Fruit fly (Drosophila melanogaster): ENCODE results near the gene CG34279.

CG34279 gene

DNA sequence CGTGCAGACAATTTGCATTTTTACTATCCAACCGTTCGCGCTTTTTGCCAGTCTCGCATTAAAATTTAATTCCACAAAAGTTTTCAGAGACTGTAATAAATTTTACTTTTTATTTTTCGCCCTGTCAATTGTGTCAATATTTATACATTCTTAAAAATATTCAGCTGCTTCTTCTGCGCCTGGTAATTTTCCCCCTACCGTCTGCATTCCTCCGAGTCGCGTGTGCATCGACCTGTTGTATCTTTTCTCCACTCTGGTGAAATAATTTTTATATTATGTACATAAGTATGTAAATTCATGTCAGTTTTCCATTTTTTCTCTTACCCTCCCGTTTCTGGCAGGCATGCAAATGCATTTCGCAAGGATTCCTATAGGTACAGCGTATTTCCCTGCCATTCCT is at the start of gene CG34279:
Gene CG34279, minus strand, starts transcription at position 101 of the 400 bp plus-strand sequence.
- no peak for TF ChIP-seq dmrt93B (GFP tag; optimal IDR thresholded peaks at IDR 0.05)
- no peak for TF ChIP-seq CG9705 (GFP tag; optimal IDR thresholded peaks at IDR 0.05)
- TF ChIP-seq Jra (GFP tag; optimal IDR thresholded peaks at IDR 0.05), result no peak
- peak; percentile 11 for TF ChIP-seq Hnf4 (GFP tag; optimal IDR thresholded peaks at IDR 0.05)
- no peak for TF ChIP-seq brk (GFP tag; optimal IDR thresholded peaks at IDR 0.05)
- no peak for TF ChIP-seq Myc (optimal IDR thresholded peaks at IDR 0.05)
- TF ChIP-seq h (GFP tag; optimal IDR thresholded peaks at IDR 0.05), result peak; percentile 34
- TF ChIP-seq tai (GFP tag; optimal IDR thresholded peaks at IDR 0.05), result no peak
- TF ChIP-seq Dif (GFP tag; optimal IDR thresholded peaks at IDR 0.05; ENCODE audit: partially characterized antibody), result no peak
- TF ChIP-seq CrebA (GFP tag; optimal IDR thresholded peaks at IDR 0.05; ENCODE audit: borderline replicate concordance), result no peak
- peak; percentile 21 for TF ChIP-seq rgr (GFP tag; optimal IDR thresholded peaks at IDR 0.05)

DNA sequence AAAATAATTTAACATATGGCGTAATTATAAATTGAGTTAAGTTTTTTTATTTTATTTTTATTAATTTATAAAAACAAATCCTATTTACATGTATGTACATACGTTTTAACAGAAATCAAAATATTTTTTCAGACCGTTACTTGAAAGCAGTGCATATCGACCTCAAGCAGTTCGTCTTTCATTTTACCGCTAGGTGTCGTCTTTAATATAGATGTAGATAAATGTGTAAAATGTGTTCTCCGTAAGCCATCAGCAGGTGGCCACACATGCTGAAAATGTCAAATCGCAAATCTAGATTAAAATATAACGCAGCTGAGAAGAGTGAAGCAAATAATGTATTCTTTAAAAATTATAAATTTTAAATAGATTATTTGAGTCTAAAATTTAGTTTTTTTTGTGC is 46.3 kb upstream of the CG34279 start:
- TF ChIP-seq Hr83 (GFP tag; optimal IDR thresholded peaks at IDR 0.05; ENCODE audit: poor library complexity, severe bottlenecking), result no peak
- no peak for TF ChIP-seq tai (GFP tag; optimal IDR thresholded peaks at IDR 0.05)
- no peak for TF ChIP-seq Hr78 (GFP tag; optimal IDR thresholded peaks at IDR 0.05)
- no peak for TF ChIP-seq rgr (GFP tag; optimal IDR thresholded peaks at IDR 0.05)
- TF ChIP-seq Jra (GFP tag; optimal IDR thresholded peaks at IDR 0.05), result no peak
- no peak for TF ChIP-seq pan (optimal IDR thresholded peaks at IDR 0.05)
- peak; percentile 15 for TF ChIP-seq Myc (optimal IDR thresholded peaks at IDR 0.05)
- TF ChIP-seq Vsx2 (GFP tag; optimal IDR thresholded peaks at IDR 0.05; ENCODE audit: partially characterized antibody), result no peak
- TF ChIP-seq N (GFP tag; optimal IDR thresholded peaks at IDR 0.05), result no peak

DNA sequence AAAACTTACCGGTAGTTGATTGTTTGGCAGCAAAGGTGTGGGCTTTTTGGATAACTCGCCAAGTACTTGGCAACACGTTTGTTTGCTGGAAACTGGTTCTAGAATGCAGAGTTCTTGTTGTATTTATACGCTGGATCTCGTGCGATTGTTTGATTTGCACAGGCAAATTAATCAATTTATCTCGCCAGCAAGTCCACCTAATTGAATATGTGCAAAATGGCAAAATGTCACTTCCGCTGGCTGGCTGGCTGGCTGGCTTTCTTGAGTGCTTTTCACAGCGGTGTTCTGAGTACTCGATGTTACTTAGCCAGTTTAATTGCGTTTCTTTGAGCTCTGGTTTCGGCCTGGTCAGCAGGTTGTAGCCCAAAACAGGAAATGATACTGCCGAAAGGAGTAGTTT is 45.7 kb upstream of the CG34279 start, which contains the start of gene Eh:
Gene Eh, minus strand, starts transcription at position 101 of the 400 bp plus-strand sequence.
- no peak for TF ChIP-seq dsf (GFP tag; optimal IDR thresholded peaks at IDR 0.05; ENCODE audit: borderline replicate concordance)
- no peak for TF ChIP-seq dmrt93B (GFP tag; optimal IDR thresholded peaks at IDR 0.05)
- TF ChIP-seq GATAd (GFP tag; optimal IDR thresholded peaks at IDR 0.05), result no peak
- no peak for TF ChIP-seq woc (GFP tag; optimal IDR thresholded peaks at IDR 0.05)
- TF ChIP-seq psq (GFP tag; optimal IDR thresholded peaks at IDR 0.05), result no peak
- no peak for TF ChIP-seq HLH106 (tag; optimal IDR thresholded peaks at IDR 0.05)
- TF ChIP-seq Dif (GFP tag; optimal IDR thresholded peaks at IDR 0.05; ENCODE audit: partially characterized antibody), result no peak
- no peak for TF ChIP-seq Mio (GFP tag; optimal IDR thresholded peaks at IDR 0.05)
- TF ChIP-seq fru (GFP tag; optimal IDR thresholded peaks at IDR 0.05), result no peak
- no peak for TF ChIP-seq Dfd (GFP tag; optimal IDR thresholded peaks at IDR 0.05)
- TF ChIP-seq CG9705 (GFP tag; optimal IDR thresholded peaks at IDR 0.05), result no peak
- TF ChIP-seq N (GFP tag; optimal IDR thresholded peaks at IDR 0.05), result no peak
- no peak for TF ChIP-seq tai (GFP tag; optimal IDR thresholded peaks at IDR 0.05)

DNA sequence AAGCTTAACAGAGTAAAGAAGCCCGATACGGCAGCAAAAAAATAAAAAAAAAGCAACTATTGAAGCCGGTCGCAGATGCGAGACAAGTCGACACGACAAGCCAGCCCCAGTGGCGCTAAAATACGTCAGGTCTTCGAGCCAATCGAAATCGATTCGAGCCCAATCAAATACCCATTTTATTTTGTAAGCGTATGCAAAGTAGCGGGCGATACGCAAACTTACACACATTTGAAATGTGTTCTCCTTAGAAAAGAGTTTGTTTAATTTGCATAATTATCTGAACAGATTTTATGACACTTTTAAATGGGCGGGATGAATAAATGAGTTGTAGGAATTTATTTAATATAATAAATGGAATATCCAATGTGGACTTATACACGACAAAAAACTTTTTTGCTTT is 44.5 kb upstream of the CG34279 start:
- TF ChIP-seq Hnf4 (GFP tag; optimal IDR thresholded peaks at IDR 0.05) (no peak), OdsH (GFP tag; optimal IDR thresholded peaks at IDR 0.05) (no peak), woc (GFP tag; optimal IDR thresholded peaks at IDR 0.05) (no peak), brk (GFP tag; optimal IDR thresholded peaks at IDR 0.05) (no peak), Hr83 (GFP tag; optimal IDR thresholded peaks at IDR 0.05; ENCODE audit: poor library complexity, severe bottlenecking) (no peak), Hr78 (GFP tag; optimal IDR thresholded peaks at IDR 0.05) (no peak), rgr (GFP tag; optimal IDR thresholded peaks at IDR 0.05) (no peak), N (GFP tag; optimal IDR thresholded peaks at IDR 0.05) (no peak), Myc (optimal IDR thresholded peaks at IDR 0.05) (no peak), usp (GFP tag; optimal IDR thresholded peaks at IDR 0.05) (no peak), ey (GFP tag; optimal IDR thresholded peaks at IDR 0.05) (no peak), Dfd (GFP tag; optimal IDR thresholded peaks at IDR 0.05) (no peak), jim (GFP tag; optimal IDR thresholded peaks at IDR 0.05) (no peak)

DNA sequence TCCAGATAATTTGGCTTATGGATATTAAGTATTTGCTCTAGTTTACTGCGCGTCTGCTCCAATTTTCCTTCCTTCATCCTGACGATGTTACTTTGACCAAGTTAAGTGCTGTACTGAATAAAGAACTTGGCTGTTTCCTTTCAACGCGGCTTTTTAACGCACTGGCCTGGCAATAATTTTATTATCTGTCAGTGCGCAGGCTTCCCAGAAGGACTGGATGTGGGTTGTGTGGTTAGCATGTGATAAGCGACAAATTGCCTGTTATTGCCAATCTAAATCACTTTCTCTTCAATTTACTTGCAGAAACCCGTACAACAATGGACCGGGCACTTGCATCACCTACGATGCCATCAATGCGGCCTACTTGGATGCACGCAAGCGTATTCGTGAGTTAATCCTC is 37.5 kb upstream of the CG34279 start, which contains the start of gene CG14331:
Gene CG14331, minus strand, starts transcription at position 101 of the 400 bp plus-strand sequence.
- TF ChIP-seq rgr (GFP tag; optimal IDR thresholded peaks at IDR 0.05), result no peak
- TF ChIP-seq Dfd (GFP tag; optimal IDR thresholded peaks at IDR 0.05), result no peak

DNA sequence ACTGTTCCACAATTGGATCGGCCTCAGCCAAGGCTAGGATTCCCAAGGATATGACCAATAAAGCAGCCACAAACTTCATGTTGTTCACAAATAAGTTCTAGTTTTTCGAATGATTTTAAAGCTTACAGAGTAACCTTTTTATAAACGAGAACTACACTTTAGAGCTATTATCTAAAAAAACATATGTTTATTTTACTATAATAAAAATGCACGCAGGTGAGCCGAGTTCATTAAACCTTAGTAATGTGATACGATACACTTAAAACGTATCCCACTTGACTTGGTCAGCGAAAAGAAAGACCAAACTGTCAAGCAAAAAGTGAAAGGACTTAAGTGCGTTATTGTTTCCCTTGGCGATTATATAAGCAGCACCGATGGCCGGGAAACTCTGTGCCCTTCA is 31.2 kb upstream of the CG34279 start, which contains the start of gene CG44090:
Gene CG44090, minus strand, starts transcription at position 101 of the 400 bp plus-strand sequence.
- no peak for TF ChIP-seq Mio (GFP tag; optimal IDR thresholded peaks at IDR 0.05)
- no peak for TF ChIP-seq usp (GFP tag; optimal IDR thresholded peaks at IDR 0.05)
- TF ChIP-seq fru (GFP tag; optimal IDR thresholded peaks at IDR 0.05), result no peak
- TF ChIP-seq foxo (GFP tag; optimal IDR thresholded peaks at IDR 0.05), result no peak
- no peak for TF ChIP-seq Hr78 (GFP tag; optimal IDR thresholded peaks at IDR 0.05)

Data from whole organism, wandering third instar larva.